Worm (Caenorhabditis elegans) whole organism, L1 larva: ENCODE data around the gene str-178.

Experiments used
- blmp-1 ChIP-seq: fragments of 150-350 bp; optimal IDR thresholded peaks from 2 replicates; lab custom pipeline; 2014; ENCODE audit warnings: missing biosample characterization, missing genetic modification characterization
- dpl-1 ChIP-seq, 3 experiments: fragments of 150-350 bp in 2 of 3; sonication (generic microtip) in 1 of 3; optimal IDR thresholded peaks; 2 replicates each; lab custom pipeline; 2014 to 2017; ENCODE audit warnings: missing biosample characterization in 3 of 3, missing genetic modification characterization in 3 of 3, missing genetic modification reagents in 3 of 3
- dsc-1 ChIP-seq: sonication (generic microtip); optimal IDR thresholded peaks from 2 replicates; lab custom pipeline; 2016; ENCODE audit warnings: mild to moderate bottlenecking, missing genetic modification characterization, missing compliant biosample characterization
- elt-2 ChIP-seq: sonication (generic microtip); optimal IDR thresholded peaks from 2 replicates; lab custom pipeline; 2016; ENCODE audit warnings: missing genetic modification characterization, mild to moderate bottlenecking, inconsistent platforms, missing compliant biosample characterization, missing genetic modification reagents
- elt-3 ChIP-seq, 6 experiments: fragments of 150-350 bp in 1 of 6; sonication (generic microtip); optimal IDR thresholded peaks; 2 replicates each; lab custom pipeline; 2017 to 2018; ENCODE audit warnings: missing biosample characterization in 6 of 6, missing genetic modification characterization in 6 of 6, inconsistent platforms in 1 of 6
- grh-1 ChIP-seq: fragments of 200-800 bp; sonication (Bioruptor generic); IDR thresholded peaks from 2 replicates; pipeline ENCODE4 v1.3.6; 2022; ENCODE audit warnings: missing genetic modification reagents, missing genetic modification characterization, missing compliant biosample characterization
- irx-1 ChIP-seq: sonication (generic microtip); optimal IDR thresholded peaks from 2 replicates; lab custom pipeline; 2016; ENCODE audit warnings: missing genetic modification characterization, missing compliant biosample characterization
- isw-1 ChIP-seq: fragments of 200-800 bp; sonication (Bioruptor generic); IDR thresholded peaks from 2 replicates; pipeline ENCODE4 v1.3.6; 2022; ENCODE audit warnings: missing genetic modification characterization, missing compliant biosample characterization
- lin-14 ChIP-seq: fragments of 200-800 bp; sonication (Bioruptor generic); optimal IDR thresholded peaks from 2 replicates; lab custom pipeline; 2018; ENCODE audit warnings: mild to moderate bottlenecking, missing genetic modification characterization, moderate library complexity, missing compliant biosample characterization
- lin-39 ChIP-seq: fragments of 150-350 bp; optimal IDR thresholded peaks from 2 replicates; lab custom pipeline; 2014; ENCODE audit warnings: missing biosample characterization, missing genetic modification reagents, missing genetic modification characterization
- mdl-1 ChIP-seq, 2 experiments: fragments of 150-350 bp; optimal IDR thresholded peaks; 2 replicates each; lab custom pipeline; 2014 to 2017; ENCODE audit warnings: missing biosample characterization in 2 of 2, missing genetic modification characterization in 2 of 2, inconsistent platforms in 1 of 2
- nhr-20 ChIP-seq: sonication (generic microtip); optimal IDR thresholded peaks from 2 replicates; lab custom pipeline; 2016; ENCODE audit warnings: mild to moderate bottlenecking, missing genetic modification characterization, missing compliant biosample characterization
- nhr-47 ChIP-seq: sonication (generic microtip); optimal IDR thresholded peaks from 2 replicates; lab custom pipeline; 2016; ENCODE audit warnings: mild to moderate bottlenecking, missing genetic modification characterization, moderate library complexity, missing compliant biosample characterization
- nhr-71 ChIP-seq: sonication (generic microtip); optimal IDR thresholded peaks from 2 replicates; lab custom pipeline; 2016; ENCODE audit warnings: mild to moderate bottlenecking, missing genetic modification characterization, moderate library complexity, missing compliant biosample characterization
- nhr-84 ChIP-seq: sonication (generic microtip); optimal IDR thresholded peaks from 2 replicates; lab custom pipeline; 2017; ENCODE audit warnings: missing biosample characterization, missing genetic modification characterization
- nhr-85 ChIP-seq: sonication (generic microtip); peaks from one replicate; lab custom pipeline; 2016; ENCODE audit warnings: missing genetic modification characterization, inconsistent platforms, missing compliant biosample characterization
- pag-3 ChIP-seq: sonication (generic microtip); optimal IDR thresholded peaks from 2 replicates; lab custom pipeline; 2017; ENCODE audit warnings: missing genetic modification characterization, mild to moderate bottlenecking, missing compliant biosample characterization, antibody characterized with exemption, borderline replicate concordance; ENCODE audit not compliant: insufficient read depth
- pqm-1 ChIP-seq: sonication (generic microtip); optimal IDR thresholded peaks from 3 replicates; lab custom pipeline; 2017; ENCODE audit warnings: missing biosample characterization, missing genetic modification characterization
- skn-1 ChIP-seq: fragments of 150-350 bp; optimal IDR thresholded peaks from 2 replicates; lab custom pipeline; 2014; ENCODE audit warnings: missing biosample characterization, missing genetic modification characterization
- snpc-4 ChIP-seq: fragments of 150-350 bp; optimal IDR thresholded peaks from 2 replicates; lab custom pipeline; 2014; ENCODE audit warnings: missing biosample characterization, missing genetic modification characterization
- unc-62 ChIP-seq: fragments of 150-350 bp; optimal IDR thresholded peaks from 2 replicates; lab custom pipeline; 2014; ENCODE audit warnings: missing biosample characterization, missing genetic modification reagents, missing genetic modification characterization
- unc-98 ChIP-seq: fragments of 200-800 bp; sonication (Bioruptor generic); IDR thresholded peaks from 2 replicates; pipeline ENCODE4 v1.3.6; 2022; ENCODE audit warnings: missing genetic modification characterization, missing compliant biosample characterization

The str-178 gene

ce11 chrV:12667926-12668325 lies 48.4 kb downstream of the str-178 start, which contains the start of gene W05B10.4:
Gene W05B10.4, plus strand, starts transcription at chrV:12668226.
- TF ChIP-seq nhr-84 (no peak), blmp-1 (tag; lab: Kevin White, UChicago) (peak; percentile 5)

- no peak for TF ChIP-seq irx-1 (tag; lab: Kevin White, UChicago)
- no peak for TF ChIP-seq isw-1 (GFP tag; lab: Robert Waterston, UW)
- TF ChIP-seq blmp-1 (tag; lab: Kevin White, UChicago), result peak; percentile 35
- peak; percentile 65 for TF ChIP-seq nhr-85 (tag; lab: Kevin White, UChicago)
- no peak for TF ChIP-seq skn-1 (tag; lab: Kevin White, UChicago)
- TF ChIP-seq mdl-1 (tag; optimal IDR thresholded peaks at IDR 0.05; lab: Kevin White, UChicago), result no peak
- no peak for TF ChIP-seq unc-62
- peak; percentile 51 for TF ChIP-seq lin-14
- no peak for TF ChIP-seq nhr-47 (tag; lab: Kevin White, UChicago)
- peak; percentile 25 for TF ChIP-seq nhr-20 (tag; lab: Kevin White, UChicago)
- no peak for TF ChIP-seq pqm-1
- TF ChIP-seq pag-3 (tag; lab: Kevin White, UChicago), result no peak
- no peak for TF ChIP-seq elt-2
- TF ChIP-seq grh-1 (GFP tag; lab: Robert Waterston, UW), result no peak
- TF ChIP-seq elt-3 (tag; optimal IDR thresholded peaks at IDR 0.05; lab: Kevin White, UChicago), result peak in 3 of 6 experiments; percentile 37 to 57 (median 40)
- no peak for TF ChIP-seq snpc-4
- no peak for TF ChIP-seq unc-98
- no peak for TF ChIP-seq lin-39 (tag; lab: Kevin White, UChicago)
- no peak for TF ChIP-seq dsc-1 (tag; lab: Kevin White, UChicago)
- no peak for TF ChIP-seq dpl-1 (GFP tag; optimal IDR thresholded peaks at IDR 0.05; lab: Kevin White, UChicago)
- no peak for TF ChIP-seq nhr-71
- TF ChIP-seq, all 84 proteins: peak for 5
Measured at ce11 chrV:12667397-12667796, 49.0 kb downstream of the str-178 start.
